Fruit fly (Drosophila melanogaster): ENCODE measurements around the gene CG13124.
A peak's percentile ranks its signal among the peaks of the same experiment; 100 is the strongest.

CG13124 gene

dm6 chr2L:9946051-9946450 lies 37.6 kb upstream of the CG13124 start:
- TF ChIP-seq Vsx2 (GFP tag; optimal IDR thresholded peaks at IDR 0.05; ENCODE audit: partially characterized antibody) (peak; percentile 56), dsf (GFP tag; optimal IDR thresholded peaks at IDR 0.05; ENCODE audit: borderline replicate concordance) (no peak), Dif (GFP tag; optimal IDR thresholded peaks at IDR 0.05; ENCODE audit: partially characterized antibody) (peak; percentile 75), Hr83 (GFP tag; optimal IDR thresholded peaks at IDR 0.05; ENCODE audit: poor library complexity, severe bottlenecking) (peak; percentile 62)

- no peak for TF ChIP-seq CG9705 (GFP tag; optimal IDR thresholded peaks at IDR 0.05)
- peak; percentile 39 for TF ChIP-seq Hnf4 (GFP tag; optimal IDR thresholded peaks at IDR 0.05)
- TF ChIP-seq Vsx2 (GFP tag; optimal IDR thresholded peaks at IDR 0.05; ENCODE audit: partially characterized antibody): no peak
- TF ChIP-seq dmrt93B (GFP tag; optimal IDR thresholded peaks at IDR 0.05): no peak
These were observed 36.7 kb upstream of the CG13124 start for dm6 chr2L:9945086-9945485.

- TF ChIP-seq HLH106 (tag; optimal IDR thresholded peaks at IDR 0.05): no peak
- no peak for TF ChIP-seq woc (GFP tag; optimal IDR thresholded peaks at IDR 0.05)
- no peak for TF ChIP-seq dsf (GFP tag; optimal IDR thresholded peaks at IDR 0.05; ENCODE audit: borderline replicate concordance)
- peak; percentile 31 for TF ChIP-seq ey (GFP tag; optimal IDR thresholded peaks at IDR 0.05)
- no peak for TF ChIP-seq usp (GFP tag; optimal IDR thresholded peaks at IDR 0.05)
- TF ChIP-seq jim (GFP tag; optimal IDR thresholded peaks at IDR 0.05): no peak
- TF ChIP-seq GATAd (GFP tag; optimal IDR thresholded peaks at IDR 0.05): no peak
- TF ChIP-seq rgr (GFP tag; optimal IDR thresholded peaks at IDR 0.05): peak; percentile 40
- TF ChIP-seq Jra (GFP tag; optimal IDR thresholded peaks at IDR 0.05): no peak
- TF ChIP-seq h (GFP tag; optimal IDR thresholded peaks at IDR 0.05): peak; percentile 67
- TF ChIP-seq pan (optimal IDR thresholded peaks at IDR 0.05): no peak
- no peak for TF ChIP-seq tai (GFP tag; optimal IDR thresholded peaks at IDR 0.05)
- TF ChIP-seq Dfd (GFP tag; optimal IDR thresholded peaks at IDR 0.05): no peak
- TF ChIP-seq br (GFP tag; optimal IDR thresholded peaks at IDR 0.05): no peak
- TF ChIP-seq CrebA (GFP tag; optimal IDR thresholded peaks at IDR 0.05; ENCODE audit: borderline replicate concordance): no peak
- TF ChIP-seq fru (GFP tag; optimal IDR thresholded peaks at IDR 0.05): peak; percentile 39
- TF ChIP-seq foxo (GFP tag; optimal IDR thresholded peaks at IDR 0.05): peak in 1 of 2 experiments; percentile 36
- TF ChIP-seq lola (GFP tag; optimal IDR thresholded peaks at IDR 0.05): no peak
- no peak for TF ChIP-seq psq (GFP tag; optimal IDR thresholded peaks at IDR 0.05)
- TF ChIP-seq Vsx2 (GFP tag; optimal IDR thresholded peaks at IDR 0.05; ENCODE audit: partially characterized antibody): no peak
- peak; percentile 64 for TF ChIP-seq Hnf4 (GFP tag; optimal IDR thresholded peaks at IDR 0.05)
- TF ChIP-seq brk (GFP tag; optimal IDR thresholded peaks at IDR 0.05): no peak
- no peak for TF ChIP-seq Myc (optimal IDR thresholded peaks at IDR 0.05)
- no peak for TF ChIP-seq sage (GFP tag; optimal IDR thresholded peaks at IDR 0.05)
- TF ChIP-seq CG32264 (GFP tag; optimal IDR thresholded peaks at IDR 0.05): no peak
- no peak for TF ChIP-seq Dif (GFP tag; optimal IDR thresholded peaks at IDR 0.05; ENCODE audit: partially characterized antibody)
- no peak for TF ChIP-seq sv (GFP tag; optimal IDR thresholded peaks at IDR 0.05)
- TF ChIP-seq dl (GFP tag; optimal IDR thresholded peaks at IDR 0.05; ENCODE audit: insufficient read depth in 1 of 2, partially characterized antibody in 2 of 2): no peak
- TF ChIP-seq Hr83 (GFP tag; optimal IDR thresholded peaks at IDR 0.05; ENCODE audit: poor library complexity, severe bottlenecking): no peak
- no peak for TF ChIP-seq Hr78 (GFP tag; optimal IDR thresholded peaks at IDR 0.05)
- TF ChIP-seq Rel (GFP tag; optimal IDR thresholded peaks at IDR 0.05): no peak
- TF ChIP-seq Rel (tag; optimal IDR thresholded peaks at IDR 0.05): no peak
- no peak for TF ChIP-seq Mio (GFP tag; optimal IDR thresholded peaks at IDR 0.05)
- no peak for TF ChIP-seq CG9705 (GFP tag; optimal IDR thresholded peaks at IDR 0.05)
- TF ChIP-seq dmrt93B (GFP tag; optimal IDR thresholded peaks at IDR 0.05): no peak
- TF ChIP-seq Sp1 (GFP tag; optimal IDR thresholded peaks at IDR 0.05): no peak
- no peak for TF ChIP-seq Abd-B (GFP tag; optimal IDR thresholded peaks at IDR 0.05)
- TF ChIP-seq OdsH (GFP tag; optimal IDR thresholded peaks at IDR 0.05): no peak
- no peak for TF ChIP-seq N (GFP tag; optimal IDR thresholded peaks at IDR 0.05)
These were observed 35.1 kb upstream of the CG13124 start for dm6 chr2L:9943521-9943920.
